Fruit fly (Drosophila melanogaster) S2 (cell line): ENCODE data around the gene Fuca.

Experiments used
- CG8478 ChIP-seq: fragments of >200 bp; optimal IDR thresholded peaks from 2 replicates; lab custom pipeline; 2018
- CTCF ChIP-seq, 2 experiments: fragments of >200 bp; optimal IDR thresholded peaks; 2 replicates each; lab custom pipeline; 2018

DNA sequence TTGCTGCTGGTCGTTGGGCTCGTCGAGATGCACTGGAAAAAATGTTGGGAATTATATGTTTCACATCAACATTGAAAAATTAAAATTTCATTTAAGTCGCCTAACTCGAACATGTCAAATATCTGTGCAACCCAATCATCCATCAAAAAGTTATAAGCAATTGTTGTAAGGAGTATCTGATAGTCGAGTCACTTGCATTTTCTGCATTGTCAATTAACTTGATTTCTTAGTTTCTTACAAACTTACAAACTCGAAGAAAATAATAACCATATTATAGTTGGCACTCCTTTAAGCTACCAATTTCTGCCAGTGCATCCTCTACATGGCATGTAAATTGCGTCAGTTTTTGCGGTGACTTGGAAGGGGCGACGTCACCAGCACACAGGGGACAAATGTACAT lies 39.4 kb downstream of the Fuca start:
- TF ChIP-seq CTCF (optimal IDR thresholded peaks at IDR 0.05; lab: Kevin White, UChicago) (no peak), CG8478 (lab: Kevin White, UChicago) (no peak)
